Fruit fly (Drosophila melanogaster) whole organism, wandering third instar larva: ENCODE measurements around the gene ssp2.

ENCODE experiments used
- Abd-B ChIP-seq: fragments of >200 bp; optimal IDR thresholded peaks from 2 replicates; lab custom pipeline; 2017; ENCODE audit warnings: missing biosample characterization, missing genetic modification characterization
- CG32264 ChIP-seq: fragments of 200-800 bp; sonication (Bioruptor generic); optimal IDR thresholded peaks from 2 replicates; lab custom pipeline; 2016; ENCODE audit warnings: missing biosample characterization, missing genetic modification characterization
- CG9705 ChIP-seq: fragments of 200-800 bp; sonication (Bioruptor generic); optimal IDR thresholded peaks from 2 replicates; lab custom pipeline; 2018; ENCODE audit warnings: missing biosample characterization, mild to moderate bottlenecking, missing genetic modification characterization
- CrebA ChIP-seq: fragments of 200-800 bp; sonication (Bioruptor generic); optimal IDR thresholded peaks from 2 replicates; lab custom pipeline; 2016; ENCODE audit warnings: missing biosample characterization, mild to moderate bottlenecking, missing genetic modification characterization, borderline replicate concordance
- Dfd ChIP-seq: fragments of >200 bp; optimal IDR thresholded peaks from 2 replicates; lab custom pipeline; 2017; ENCODE audit warnings: missing biosample characterization, missing genetic modification characterization
- Dif ChIP-seq: fragments of 200-275, 200-300 bp; sonication (Bioruptor generic); optimal IDR thresholded peaks from 2 replicates; lab custom pipeline; 2018; ENCODE audit warnings: missing biosample characterization, missing genetic modification characterization; ENCODE audit not compliant: partially characterized antibody
- GATAd ChIP-seq: sonication (Bioruptor generic); optimal IDR thresholded peaks from 2 replicates; lab custom pipeline; 2016; ENCODE audit warnings: missing biosample characterization, missing genetic modification characterization
- HLH106 ChIP-seq: fragments of 200-800 bp; optimal IDR thresholded peaks from 3 replicates; lab custom pipeline; 2019; ENCODE audit warnings: missing biosample characterization, mild to moderate bottlenecking, missing genetic modification characterization, moderate library complexity
- Hnf4 ChIP-seq: fragments of 200-800 bp; sonication (Bioruptor generic); optimal IDR thresholded peaks from 2 replicates; lab custom pipeline; 2016; ENCODE audit warnings: missing biosample characterization, mild to moderate bottlenecking, missing genetic modification characterization
- Hr78 ChIP-seq: fragments of >200 bp; optimal IDR thresholded peaks from 2 replicates; lab custom pipeline; 2017; ENCODE audit warnings: missing biosample characterization, missing genetic modification characterization
- Hr83 ChIP-seq: fragments of 200-300 bp; sonication (Bioruptor generic); optimal IDR thresholded peaks from 2 replicates; lab custom pipeline; 2016; ENCODE audit warnings: missing biosample characterization, mild to moderate bottlenecking, missing genetic modification characterization, moderate library complexity; ENCODE audit not compliant: poor library complexity, severe bottlenecking
- Jra ChIP-seq: sonication (Bioruptor generic); optimal IDR thresholded peaks from 2 replicates; lab custom pipeline; 2016; ENCODE audit warnings: missing biosample characterization, missing genetic modification characterization
- Mio ChIP-seq: sonication (Bioruptor generic); optimal IDR thresholded peaks from 2 replicates; lab custom pipeline; 2016; ENCODE audit warnings: missing biosample characterization, missing genetic modification characterization
- Myc ChIP-seq: fragments of >200 bp; optimal IDR thresholded peaks from 2 replicates; lab custom pipeline; 2017
- N ChIP-seq: fragments of >200 bp; optimal IDR thresholded peaks from 2 replicates; lab custom pipeline; 2018; ENCODE audit warnings: missing biosample characterization, missing external identifiers, missing genetic modification characterization
- OdsH ChIP-seq: fragments of 200-800 bp; sonication (Bioruptor generic); optimal IDR thresholded peaks from 2 replicates; lab custom pipeline; 2016; ENCODE audit warnings: missing biosample characterization, mild to moderate bottlenecking, missing genetic modification characterization
- Rel ChIP-seq, 2 experiments: fragments of 200-800 bp; sonication (Bioruptor generic) in 1 of 2; optimal IDR thresholded peaks; 2 replicates in 1 of 2; 3 replicates in 1 of 2; lab custom pipeline; 2016 to 2019; ENCODE audit warnings: mild to moderate bottlenecking in 2 of 2, missing biosample characterization in 2 of 2, missing genetic modification characterization in 2 of 2, moderate library complexity in 1 of 2
- Sp1 ChIP-seq: fragments of 200-800 bp; sonication (Bioruptor generic); optimal IDR thresholded peaks from 3 replicates; lab custom pipeline; 2019; ENCODE audit warnings: missing biosample characterization, mild to moderate bottlenecking, missing genetic modification characterization, moderate library complexity
- Vsx2 ChIP-seq: fragments of 200-300, 225-300 bp; sonication (Bioruptor generic); optimal IDR thresholded peaks from 2 replicates; lab custom pipeline; 2018; ENCODE audit warnings: missing biosample characterization, missing genetic modification characterization; ENCODE audit not compliant: partially characterized antibody
- br ChIP-seq: fragments of 200-800 bp; sonication (Bioruptor generic); optimal IDR thresholded peaks from 2 replicates; lab custom pipeline; 2016; ENCODE audit warnings: missing biosample characterization, missing genetic modification characterization
- brk ChIP-seq: fragments of 200-800 bp; sonication (Bioruptor generic); optimal IDR thresholded peaks from 2 replicates; lab custom pipeline; 2016; ENCODE audit warnings: missing biosample characterization, mild to moderate bottlenecking, missing genetic modification characterization
- dl ChIP-seq, 2 experiments: fragments of 175-275, 200-275 bp in 1 of 2; fragments of 200-275 bp in 1 of 2; sonication (Bioruptor generic); optimal IDR thresholded peaks; lab custom pipeline; 2018; ENCODE audit warnings: mild to moderate bottlenecking in 2 of 2, missing biosample characterization in 2 of 2, missing genetic modification characterization in 2 of 2, moderate library complexity in 2 of 2; ENCODE audit not compliant: partially characterized antibody in 2 of 2, insufficient read depth in 1 of 2
- dmrt93B ChIP-seq: fragments of 200-800 bp; sonication (Bioruptor generic); optimal IDR thresholded peaks from 2 replicates; lab custom pipeline; 2018; ENCODE audit warnings: missing biosample characterization, mild to moderate bottlenecking, missing genetic modification characterization
- dsf ChIP-seq: sonication (Bioruptor generic); optimal IDR thresholded peaks from 2 replicates; lab custom pipeline; 2016; ENCODE audit warnings: missing biosample characterization, missing genetic modification characterization, borderline replicate concordance
- ey ChIP-seq: fragments of 200-800 bp; sonication (Bioruptor generic); optimal IDR thresholded peaks from 2 replicates; lab custom pipeline; 2016; ENCODE audit warnings: missing biosample characterization, missing genetic modification characterization
- foxo ChIP-seq, 2 experiments: fragments of 200-800 bp; sonication (Bioruptor generic); optimal IDR thresholded peaks; 2 replicates in 1 of 2; 3 replicates in 1 of 2; lab custom pipeline; 2016 to 2017; ENCODE audit warnings: missing biosample characterization in 2 of 2, missing genetic modification characterization in 2 of 2
- fru ChIP-seq: fragments of 200-800 bp; sonication (Bioruptor generic); optimal IDR thresholded peaks from 3 replicates; lab custom pipeline; 2016; ENCODE audit warnings: missing biosample characterization, mild to moderate bottlenecking, missing genetic modification characterization
- h ChIP-seq: fragments of 200-800 bp; sonication (Bioruptor generic); optimal IDR thresholded peaks from 3 replicates; lab custom pipeline; 2016; ENCODE audit warnings: missing biosample characterization, mild to moderate bottlenecking, missing genetic modification characterization
- jim ChIP-seq: fragments of 175-275, 200-325 bp; sonication (Bioruptor generic); optimal IDR thresholded peaks from 2 replicates; lab custom pipeline; 2016; ENCODE audit warnings: missing biosample characterization, mild to moderate bottlenecking, missing genetic modification characterization
- lola ChIP-seq: fragments of >200 bp; optimal IDR thresholded peaks from 2 replicates; lab custom pipeline; 2017; ENCODE audit warnings: missing biosample characterization, missing genetic modification characterization
- pan ChIP-seq: fragments of >200 bp; optimal IDR thresholded peaks from 2 replicates; lab custom pipeline; 2017
- psq ChIP-seq: fragments of 200-800 bp; sonication (Bioruptor generic); optimal IDR thresholded peaks from 3 replicates; lab custom pipeline; 2017; ENCODE audit warnings: missing biosample characterization, mild to moderate bottlenecking, missing genetic modification characterization, moderate library complexity
- rgr ChIP-seq: fragments of 200-800 bp; sonication (Bioruptor generic); optimal IDR thresholded peaks from 3 replicates; lab custom pipeline; 2016; ENCODE audit warnings: missing biosample characterization, mild to moderate bottlenecking, missing genetic modification characterization
- sage ChIP-seq: fragments of 200-800 bp; sonication (Bioruptor generic); optimal IDR thresholded peaks from 2 replicates; lab custom pipeline; 2016; ENCODE audit warnings: missing biosample characterization, mild to moderate bottlenecking, missing genetic modification characterization
- sv ChIP-seq: fragments of 200-800 bp; sonication (Bioruptor generic); optimal IDR thresholded peaks from 3 replicates; lab custom pipeline; 2016; ENCODE audit warnings: missing biosample characterization, missing genetic modification characterization
- tai ChIP-seq: sonication (Bioruptor generic); optimal IDR thresholded peaks from 2 replicates; lab custom pipeline; 2016; ENCODE audit warnings: missing biosample characterization, missing genetic modification characterization
- usp ChIP-seq: fragments of >200 bp; optimal IDR thresholded peaks from 2 replicates; lab custom pipeline; 2017; ENCODE audit warnings: missing biosample characterization, missing genetic modification characterization
- woc ChIP-seq: sonication (Bioruptor generic); optimal IDR thresholded peaks from 2 replicates; lab custom pipeline; 2016; ENCODE audit warnings: missing biosample characterization, mild to moderate bottlenecking, missing genetic modification characterization

The ssp2 gene

dm6 chr3L:14003297-14004040 is 38.5 kb downstream of the ssp2 start:
- TF ChIP-seq CG32264 (GFP tag; lab: Kevin White, UChicago) (no peak), dmrt93B (no peak), OdsH (GFP tag; lab: Kevin White, UChicago) (no peak), fru (GFP tag; lab: Kevin White, UChicago) (peak; percentile 28), dsf (no peak), jim (GFP tag; lab: Kevin White, UChicago) (peak; percentile 74), Rel (GFP tag; optimal IDR thresholded peaks at IDR 0.05; lab: Kevin White, UChicago) (no peak), Rel (tag; optimal IDR thresholded peaks at IDR 0.05; lab: Kevin White, UChicago) (peak; percentile 4)
- TF ChIP-seq, all 38 proteins: peak for 3

dm6 chr3L:14004041-14004407 is 39.0 kb downstream of the ssp2 start:
- TF ChIP-seq dl (GFP tag; optimal IDR thresholded peaks at IDR 0.05; lab: Kevin White, UChicago; ENCODE audit: insufficient read depth in 1 of 2, partially characterized antibody in 2 of 2) (no peak), CG32264 (GFP tag; lab: Kevin White, UChicago) (no peak), Rel (GFP tag; optimal IDR thresholded peaks at IDR 0.05; lab: Kevin White, UChicago) (no peak), Rel (tag; optimal IDR thresholded peaks at IDR 0.05; lab: Kevin White, UChicago) (peak; percentile 54), sv (GFP tag; lab: Kevin White, UChicago) (no peak), rgr (GFP tag; lab: Kevin White, UChicago) (peak; percentile 30), brk (peak; percentile 7), OdsH (GFP tag; lab: Kevin White, UChicago) (no peak), fru (GFP tag; lab: Kevin White, UChicago) (peak; percentile 21), Jra (no peak), Dif (GFP tag; lab: Kevin White, UChicago) (peak; percentile 59), CG9705 (no peak), HLH106 (tag; lab: Kevin White, UChicago) (peak; percentile 15), Sp1 (GFP tag; lab: Kevin White, UChicago) (peak; percentile 48), br (GFP tag; lab: Kevin White, UChicago) (peak; percentile 5), dmrt93B (peak; percentile 7), psq (peak; percentile 100), Abd-B (GFP tag; lab: Kevin White, UChicago) (no peak), tai (GFP tag; lab: Kevin White, UChicago) (no peak)
- TF ChIP-seq, all 38 proteins: peak for 10

- no peak for TF ChIP-seq Jra
- peak; percentile 95 for TF ChIP-seq Sp1 (GFP tag; lab: Kevin White, UChicago)
- TF ChIP-seq tai (GFP tag; lab: Kevin White, UChicago), result no peak
- TF ChIP-seq sage (GFP tag; lab: Kevin White, UChicago), result no peak
- TF ChIP-seq dmrt93B, result peak; percentile 96
- peak; percentile 99 for TF ChIP-seq ey (GFP tag; lab: Kevin White, UChicago)
- TF ChIP-seq foxo (GFP tag; optimal IDR thresholded peaks at IDR 0.05; lab: Kevin White, UChicago), result peak; percentile 96 to 99
- peak; percentile 82 for TF ChIP-seq CG9705
- TF ChIP-seq pan (lab: Kevin White, UChicago), result no peak
- TF ChIP-seq OdsH (GFP tag; lab: Kevin White, UChicago), result peak; percentile 99
- TF ChIP-seq N, result no peak
- TF ChIP-seq fru (GFP tag; lab: Kevin White, UChicago), result peak; percentile 99
- TF ChIP-seq Hnf4 (GFP tag; lab: Kevin White, UChicago), result no peak
- no peak for TF ChIP-seq Hr78 (GFP tag; lab: Kevin White, UChicago)
- TF ChIP-seq GATAd (GFP tag; lab: Kevin White, UChicago), result no peak
- no peak for TF ChIP-seq Dfd (GFP tag; lab: Kevin White, UChicago)
- TF ChIP-seq usp (GFP tag; lab: Kevin White, UChicago), result no peak
- no peak for TF ChIP-seq Dif (GFP tag; lab: Kevin White, UChicago)
- TF ChIP-seq Abd-B (GFP tag; lab: Kevin White, UChicago), result no peak
- peak; percentile 91 for TF ChIP-seq Rel (GFP tag; optimal IDR thresholded peaks at IDR 0.05; lab: Kevin White, UChicago)
- TF ChIP-seq Rel (tag; optimal IDR thresholded peaks at IDR 0.05; lab: Kevin White, UChicago), result peak; percentile 95
- peak; percentile 99 for TF ChIP-seq br (GFP tag; lab: Kevin White, UChicago)
- peak; percentile 89 for TF ChIP-seq Hr83 (GFP tag; lab: Kevin White, UChicago)
- peak; percentile 99 for TF ChIP-seq rgr (GFP tag; lab: Kevin White, UChicago)
- TF ChIP-seq Vsx2 (GFP tag; lab: Kevin White, UChicago), result no peak
- TF ChIP-seq woc (GFP tag; lab: Kevin White, UChicago), result peak; percentile 94
- TF ChIP-seq CrebA, result no peak
- TF ChIP-seq brk, result no peak
- TF ChIP-seq HLH106 (tag; lab: Kevin White, UChicago), result peak; percentile 90
- TF ChIP-seq Myc (lab: Kevin White, UChicago), result no peak
- peak; percentile 98 for TF ChIP-seq CG32264 (GFP tag; lab: Kevin White, UChicago)
- peak; percentile 99 for TF ChIP-seq h
- TF ChIP-seq sv (GFP tag; lab: Kevin White, UChicago), result peak; percentile 95
- TF ChIP-seq dsf, result peak; percentile 75
- TF ChIP-seq lola, result no peak
- peak; percentile 41 for TF ChIP-seq jim (GFP tag; lab: Kevin White, UChicago)
- peak; percentile 97 for TF ChIP-seq psq
- no peak for TF ChIP-seq dl (GFP tag; optimal IDR thresholded peaks at IDR 0.05; lab: Kevin White, UChicago; ENCODE audit: insufficient read depth in 1 of 2, partially characterized antibody in 2 of 2)
- peak; percentile 90 for TF ChIP-seq Mio (GFP tag; lab: Kevin White, UChicago)
These were observed 40.0 kb downstream of the ssp2 start for dm6 chr3L:14004963-14005458.
